Worm (Caenorhabditis elegans) whole organism, young adult: ENCODE data around the gene pid-5.

Experiments
- D2030.7 ChIP-seq: fragments of 200-800 bp; sonication (Bioruptor generic); IDR thresholded peaks from 2 replicates; pipeline ENCODE4 v1.3.6; 2022; ENCODE audit warnings: missing genetic modification reagents, missing genetic modification characterization, missing compliant biosample characterization
- F22D6.2 ChIP-seq: sonication (generic microtip); optimal IDR thresholded peaks from 2 replicates; lab custom pipeline; 2016; ENCODE audit warnings: mild to moderate bottlenecking, missing genetic modification characterization, missing compliant biosample characterization
- F33H1.4 ChIP-seq: fragments of 200-800 bp; sonication (Bioruptor generic); IDR thresholded peaks from 2 replicates; pipeline ENCODE4 v1.3.6; 2022; ENCODE audit warnings: missing genetic modification reagents, missing genetic modification characterization, missing compliant biosample characterization
- F49E8.2 ChIP-seq: sonication (generic microtip); optimal IDR thresholded peaks from 3 replicates; lab custom pipeline; 2017; ENCODE audit warnings: missing genetic modification characterization, mild to moderate bottlenecking, missing compliant biosample characterization, antibody characterized with exemption, moderate library complexity; ENCODE audit not compliant: insufficient read depth
- Y53F4B.3 ChIP-seq: fragments of 200-800 bp; sonication (Bioruptor generic); IDR thresholded peaks from 2 replicates; pipeline ENCODE4 v1.3.6; 2022; ENCODE audit warnings: missing genetic modification reagents, missing genetic modification characterization, missing compliant biosample characterization
- attf-5 ChIP-seq: fragments of 200-800 bp; sonication (Bioruptor generic); optimal IDR thresholded peaks from 2 replicates; lab custom pipeline; 2018; ENCODE audit warnings: mild to moderate bottlenecking, missing genetic modification characterization, missing compliant biosample characterization
- attf-6 ChIP-seq: fragments of 200-800 bp; sonication (Bioruptor generic); IDR thresholded peaks from 2 replicates; pipeline ENCODE4 v1.3.6; 2022; ENCODE audit warnings: missing genetic modification reagents, missing genetic modification characterization, missing compliant biosample characterization
- ceh-100 ChIP-seq: fragments of 200-800 bp; sonication (Bioruptor generic); IDR thresholded peaks from 2 replicates; pipeline ENCODE4 v1.3.6; 2022; ENCODE audit warnings: missing genetic modification reagents, missing genetic modification characterization, missing compliant biosample characterization
- ceh-91 ChIP-seq: fragments of 200-800 bp; sonication (Bioruptor generic); IDR thresholded peaks from 2 replicates; pipeline ENCODE4 v1.3.6; 2022; ENCODE audit warnings: missing genetic modification reagents, missing genetic modification characterization, missing compliant biosample characterization
- chd-7 ChIP-seq: sonication (generic microtip); optimal IDR thresholded peaks from 2 replicates; lab custom pipeline; 2016; ENCODE audit warnings: mild to moderate bottlenecking, missing genetic modification characterization, moderate library complexity, missing compliant biosample characterization
- dpl-1 ChIP-seq: fragments of 150-350 bp; optimal IDR thresholded peaks from 2 replicates; lab custom pipeline; 2014; ENCODE audit warnings: missing biosample characterization, missing genetic modification reagents, missing genetic modification characterization
- efl-1 ChIP-seq: fragments of 150-350 bp; optimal IDR thresholded peaks from 2 replicates; lab custom pipeline; 2014; ENCODE audit warnings: missing biosample characterization, missing genetic modification reagents, missing genetic modification characterization
- hmg-1.2 ChIP-seq: fragments of 200-800 bp; sonication (Bioruptor generic); IDR thresholded peaks from 2 replicates; pipeline ENCODE4 v1.3.6; 2022; ENCODE audit warnings: missing genetic modification reagents, missing genetic modification characterization, missing compliant biosample characterization
- hsf-1 ChIP-seq: fragments of 200-800 bp; sonication (Bioruptor generic); IDR thresholded peaks from 2 replicates; pipeline ENCODE4 v1.3.6; 2022; ENCODE audit warnings: missing genetic modification reagents, missing genetic modification characterization, missing compliant biosample characterization
- let-607 ChIP-seq, 2 experiments: fragments of 200-800 bp in 1 of 2; sonication (Bioruptor generic) in 1 of 2; sonication (generic microtip) in 1 of 2; optimal IDR thresholded peaks; 2 replicates each; lab custom pipeline; 2016 to 2018; ENCODE audit warnings: mild to moderate bottlenecking in 2 of 2, missing compliant biosample characterization in 2 of 2, missing genetic modification characterization in 2 of 2, moderate library complexity in 2 of 2, missing genotype in 1 of 2
- lin-35 ChIP-seq, 3 experiments: fragments of 150-350 bp in 2 of 3; sonication (generic microtip) in 1 of 3; optimal IDR thresholded peaks; 2 replicates each; lab custom pipeline; 2014 to 2018; ENCODE audit warnings: missing biosample characterization in 3 of 3, missing genetic modification characterization in 3 of 3, missing genetic modification reagents in 3 of 3
- lin-40 ChIP-seq: sonication (generic microtip); optimal IDR thresholded peaks from 2 replicates; lab custom pipeline; 2016; ENCODE audit warnings: missing genetic modification characterization, mild to moderate bottlenecking, missing compliant biosample characterization, missing genotype, missing genetic modification reagents
- lsl-1 ChIP-seq: fragments of 200-800 bp; sonication (Bioruptor generic); optimal IDR thresholded peaks from 2 replicates; lab custom pipeline; 2018; ENCODE audit warnings: mild to moderate bottlenecking, missing genetic modification characterization, moderate library complexity, missing compliant biosample characterization
- lsy-27 ChIP-seq: sonication (generic microtip); optimal IDR thresholded peaks from 2 replicates; lab custom pipeline; 2017; ENCODE audit warnings: missing genetic modification characterization, mild to moderate bottlenecking, missing compliant biosample characterization, antibody characterized with exemption, missing genotype, borderline replicate concordance; ENCODE audit not compliant: insufficient read depth
- madf-6 ChIP-seq: fragments of 200-800 bp; sonication (Bioruptor generic); IDR thresholded peaks from 2 replicates; pipeline ENCODE4 v1.3.6; 2022; ENCODE audit warnings: missing genetic modification reagents, missing genetic modification characterization, missing compliant biosample characterization
- mcd-1 ChIP-seq: fragments of 200-800 bp; sonication (Bioruptor generic); IDR thresholded peaks from 2 replicates; pipeline ENCODE4 v1.3.6; 2022; ENCODE audit warnings: missing genetic modification reagents, missing genetic modification characterization, missing compliant biosample characterization
- nfyb-1 ChIP-seq: fragments of 200-800 bp; sonication (Bioruptor generic); IDR thresholded peaks from 2 replicates; pipeline ENCODE4 v1.3.6; 2022; ENCODE audit warnings: missing genetic modification reagents, missing genetic modification characterization, missing compliant biosample characterization
- pbrm-1 ChIP-seq: fragments of 200-800 bp; sonication (Bioruptor generic); IDR thresholded peaks from 2 replicates; pipeline ENCODE4 v1.3.6; 2022; ENCODE audit warnings: missing genetic modification reagents, missing genetic modification characterization, missing compliant biosample characterization
- snpc-3.4 ChIP-seq: sonication (generic microtip); optimal IDR thresholded peaks from 2 replicates; lab custom pipeline; 2017; ENCODE audit warnings: missing genetic modification characterization, mild to moderate bottlenecking, missing compliant biosample characterization, antibody characterized with exemption, moderate library complexity, missing genotype, missing genetic modification reagents
- snpc-4 ChIP-seq, 5 experiments: fragments of 150-350 bp in 1 of 5; sonication (generic microtip) in 4 of 5; optimal IDR thresholded peaks; 2 replicates each; lab custom pipeline; 2014 to 2018; ENCODE audit warnings: missing genetic modification characterization in 5 of 5, missing biosample characterization in 3 of 5, antibody characterized with exemption in 2 of 5, mild to moderate bottlenecking in 2 of 5, missing compliant biosample characterization in 2 of 5, missing genotype in 2 of 5, moderate library complexity in 2 of 5, missing genetic modification reagents in 1 of 5
- sptf-2 ChIP-seq: fragments of 200-800 bp; sonication (Bioruptor generic); optimal IDR thresholded peaks from 2 replicates; lab custom pipeline; 2018; ENCODE audit warnings: mild to moderate bottlenecking, missing genetic modification characterization, missing compliant biosample characterization
- tbp1 ChIP-seq: fragments of 200-800 bp; sonication (Bioruptor generic); optimal IDR thresholded peaks from 2 replicates; lab custom pipeline; 2018; ENCODE audit warnings: mild to moderate bottlenecking, missing genetic modification characterization, missing compliant biosample characterization
- unc-130 ChIP-seq: sonication (generic microtip); optimal IDR thresholded peaks from 2 replicates; lab custom pipeline; 2016; ENCODE audit warnings: missing genetic modification reagents, missing genetic modification characterization, missing compliant biosample characterization
- ztf-28 ChIP-seq: fragments of 200-800 bp; sonication (Bioruptor generic); IDR thresholded peaks from 2 replicates; pipeline ENCODE4 v1.3.6; 2022; ENCODE audit warnings: missing genetic modification reagents, missing genetic modification characterization, missing compliant biosample characterization
- ztf-6 ChIP-seq: fragments of 200-800 bp; sonication (Bioruptor generic); IDR thresholded peaks from 2 replicates; pipeline ENCODE4 v1.3.6; 2022; ENCODE audit warnings: missing genetic modification reagents, missing genetic modification characterization, missing compliant biosample characterization

The pid-5 gene

ce11 chrV:4162922-4163321, 12.8 kb upstream of the pid-5 start, which contains the start of gene Y45G5AM.4 (continued):
- no peak for TF ChIP-seq efl-1 (GFP tag; lab: Kevin White, UChicago)
- no peak for TF ChIP-seq tbp1 (GFP tag; lab: Kevin White, UChicago)
- no peak for TF ChIP-seq madf-6 (GFP tag; lab: Robert Waterston, UW)
- no peak for TF ChIP-seq sptf-2 (GFP tag; lab: Kevin White, UChicago)
- no peak for TF ChIP-seq mcd-1 (GFP tag; lab: Robert Waterston, UW)
- no peak for TF ChIP-seq lin-40 (tag; lab: Kevin White, UChicago)

DNA sequence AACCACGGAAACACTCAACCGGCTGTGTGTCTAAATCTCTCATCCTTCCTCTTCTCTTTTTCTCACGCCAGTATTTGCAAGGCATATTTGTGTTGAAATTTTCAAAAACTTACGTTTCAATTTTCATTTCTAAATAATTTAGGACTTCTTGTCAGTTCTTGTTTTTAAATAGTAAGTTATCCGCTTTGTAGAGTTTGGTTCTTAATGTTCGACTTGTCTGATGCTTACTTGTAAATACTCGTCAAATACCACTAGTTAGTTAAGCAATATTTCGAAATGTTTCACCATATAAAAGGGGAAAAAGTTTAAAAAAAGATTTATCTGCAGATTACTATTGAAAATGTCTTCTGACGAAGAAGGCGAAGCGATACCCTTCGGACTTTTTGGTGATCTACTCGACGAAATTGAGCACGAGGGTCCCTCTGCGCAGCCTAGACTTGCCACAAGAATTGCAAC, 11.2 kb upstream of the pid-5 start, which contains the start of gene Y45G5AM.3:
Y45G5AM.3 (plus strand) TSS at position 51 of the 456 bp plus-strand sequence.
- TF ChIP-seq attf-5 (peak; percentile 5), hmg-1.2 (peak; percentile 30; the same call in 1 of the 2 replicates), ztf-28 (GFP tag; lab: Robert Waterston, UW) (no peak)

DNA sequence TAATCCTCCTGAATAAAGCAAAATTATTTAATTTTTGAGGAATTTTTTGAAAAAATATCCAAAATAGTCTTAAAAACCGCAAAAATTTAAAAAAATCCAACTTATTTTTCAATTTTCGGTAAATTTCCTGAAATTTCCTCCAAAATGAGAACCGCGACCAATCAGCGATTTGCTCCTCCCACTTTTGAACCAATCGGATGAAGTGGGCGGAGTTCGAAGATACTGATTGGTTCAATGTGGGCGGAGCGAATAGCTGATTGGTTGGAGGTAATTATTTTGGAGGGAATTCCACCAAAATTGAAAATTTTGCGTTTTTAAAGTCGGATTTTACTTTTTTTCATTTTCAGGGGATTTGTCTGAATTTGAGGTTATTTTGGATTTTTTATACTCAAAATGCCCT, 7.6 kb upstream of the pid-5 start:
- TF ChIP-seq madf-6 (GFP tag; lab: Robert Waterston, UW) (no peak), nfyb-1 (GFP tag; lab: Robert Waterston, UW) (peak; percentile 82; the same call in 1 of the 2 replicates), F33H1.4 (no peak), Y53F4B.3 (GFP tag; lab: Robert Waterston, UW) (no peak), ztf-6 (GFP tag; lab: Robert Waterston, UW) (no peak)

DNA sequence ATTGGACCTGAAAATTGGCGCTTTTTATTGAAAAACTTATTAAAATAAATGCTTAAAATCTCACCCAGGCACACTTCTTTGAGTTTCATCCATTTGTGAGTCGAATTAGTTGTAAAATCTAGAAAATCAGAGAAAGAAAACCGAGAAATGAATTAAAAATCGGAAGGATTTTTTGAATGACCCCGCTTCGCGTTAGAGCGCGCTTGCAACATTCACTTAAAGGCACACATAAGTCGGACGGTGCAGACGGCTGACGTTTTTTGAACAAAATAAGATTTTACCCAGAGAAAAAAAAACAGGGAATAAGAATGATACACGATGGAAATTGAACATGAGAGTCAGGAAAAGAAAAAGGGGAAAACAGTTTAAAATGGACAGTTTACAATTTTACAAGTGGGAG, 6.0 kb upstream of the pid-5 start:
- TF ChIP-seq F49E8.2 (tag; lab: Kevin White, UChicago) (peak; percentile 18), lsy-27 (tag; lab: Kevin White, UChicago) (no peak), D2030.7 (GFP tag; lab: Robert Waterston, UW) (peak; percentile 49), snpc-4 (GFP tag; optimal IDR thresholded peaks at IDR 0.05; lab: Kevin White, UChicago) (peak; percentile 13), snpc-4 (tag; optimal IDR thresholded peaks at IDR 0.05; lab: Kevin White, UChicago) (no peak), hmg-1.2 (peak; percentile 20; the same call in 1 of the 2 replicates), chd-7 (no peak), F22D6.2 (no peak), madf-6 (GFP tag; lab: Robert Waterston, UW) (peak; percentile 47; the same call in 1 of the 2 replicates), lin-35 (GFP tag; optimal IDR thresholded peaks at IDR 0.05; lab: Kevin White, UChicago) (no peak), tbp1 (GFP tag; lab: Kevin White, UChicago) (peak; percentile 2), nfyb-1 (GFP tag; lab: Robert Waterston, UW) (no peak), ceh-91 (GFP tag; lab: Robert Waterston, UW) (0 out of 2 replicates have a peak, but pooled peaks have one; percentile 21), dpl-1 (GFP tag; lab: Kevin White, UChicago) (peak; percentile 2), F33H1.4 (peak; percentile 41; the same call in 1 of the 2 replicates), ceh-100 (GFP tag; lab: Robert Waterston, UW) (no peak), hsf-1 (GFP tag; lab: Robert Waterston, UW) (no peak), efl-1 (GFP tag; lab: Kevin White, UChicago) (peak; percentile 24), snpc-3.4 (peak; percentile 8), mcd-1 (GFP tag; lab: Robert Waterston, UW) (peak; percentile 72), lsl-1 (GFP tag; lab: Kevin White, UChicago) (peak; percentile 47), attf-6 (GFP tag; lab: Robert Waterston, UW) (0 out of 2 replicates have a peak, but pooled peaks have one; percentile 29)

ce11 chrV:4170138-4170537, 5.5 kb upstream of the pid-5 start, which contains the start of gene Y45G5AM.7:
Gene Y45G5AM.7 (minus strand): TSS chrV:4170238.
- no peak for TF ChIP-seq unc-130 (GFP tag; lab: Kevin White, UChicago)
- no peak for TF ChIP-seq pbrm-1 (GFP tag; lab: Robert Waterston, UW)
- TF ChIP-seq let-607 (tag; optimal IDR thresholded peaks at IDR 0.05; lab: Kevin White, UChicago), result no peak
